Fruit fly (Drosophila melanogaster): ENCODE data around the gene Wdr92.
A peak's percentile ranks its signal among the peaks of the same experiment; 100 is the strongest.

Wdr92 gene

dm6 chr3L:17912448-17912847 is 4.5 kb downstream of the Wdr92 start, which contains the start of gene CG5290 (continued):
- no peak for TF ChIP-seq CG4318 (GFP tag; optimal IDR thresholded peaks at IDR 0.05)
- no peak for TF ChIP-seq Ets21C (GFP tag; optimal IDR thresholded peaks at IDR 0.05)
- TF ChIP-seq Smox (GFP tag; optimal IDR thresholded peaks at IDR 0.05) = peak; percentile 40
- no peak for TF ChIP-seq salr (GFP tag; optimal IDR thresholded peaks at IDR 0.05)
- TF ChIP-seq lz (GFP tag; optimal IDR thresholded peaks at IDR 0.05) = peak; percentile 34
- TF ChIP-seq CG11294 (GFP tag; IDR thresholded peaks at IDR 0.05) = no peak
- TF ChIP-seq CG8119 (GFP tag; IDR thresholded peaks at IDR 0.05) = no peak
- TF ChIP-seq CG6808 (GFP tag; optimal IDR thresholded peaks at IDR 0.05) = no peak
- TF ChIP-seq dac (GFP tag; optimal IDR thresholded peaks at IDR 0.05) = no peak
- TF ChIP-seq CG6792 (GFP tag; optimal IDR thresholded peaks at IDR 0.05) = no peak
- TF ChIP-seq spab (GFP tag; optimal IDR thresholded peaks at IDR 0.05) = no peak
- TF ChIP-seq CG32006 (GFP tag; optimal IDR thresholded peaks at IDR 0.05) = no peak
- no peak for TF ChIP-seq ss (GFP tag; optimal IDR thresholded peaks at IDR 0.05)
- TF ChIP-seq CG6276 (GFP tag; optimal IDR thresholded peaks at IDR 0.05) = no peak
- TF ChIP-seq net (GFP tag; optimal IDR thresholded peaks at IDR 0.05) = no peak
- TF ChIP-seq Eip78C (GFP tag) = peak; percentile 71
- no peak for TF ChIP-seq CG16779 (tag; optimal IDR thresholded peaks at IDR 0.05)

dm6 chr3L:17912972-17913763 is 5.2 kb downstream of the Wdr92 start:
- TF ChIP-seq CG1621 (tag; optimal IDR thresholded peaks at IDR 0.05) = no peak
- no peak for TF ChIP-seq Ets21C (GFP tag; optimal IDR thresholded peaks at IDR 0.05)
- TF ChIP-seq CG4318 (GFP tag; optimal IDR thresholded peaks at IDR 0.05) = no peak
- no peak for TF ChIP-seq CG3919 (GFP tag; optimal IDR thresholded peaks at IDR 0.05)
- TF ChIP-seq CG6792 (GFP tag; optimal IDR thresholded peaks at IDR 0.05) = no peak
- no peak for TF ChIP-seq dac (GFP tag; optimal IDR thresholded peaks at IDR 0.05)
- no peak for TF ChIP-seq OdsH (GFP tag; optimal IDR thresholded peaks at IDR 0.05)
- peak; percentile 78 for TF ChIP-seq vri (GFP tag; optimal IDR thresholded peaks at IDR 0.05)
- no peak for TF ChIP-seq pdm3 (GFP tag; optimal IDR thresholded peaks at IDR 0.05)
- TF ChIP-seq CG32006 (GFP tag; optimal IDR thresholded peaks at IDR 0.05) = no peak
- no peak for TF ChIP-seq achi (GFP tag; optimal IDR thresholded peaks at IDR 0.05)
- TF ChIP-seq CG6808 (GFP tag; optimal IDR thresholded peaks at IDR 0.05) = no peak
- TF ChIP-seq Eip75B (GFP tag; optimal IDR thresholded peaks at IDR 0.05) = no peak
- TF ChIP-seq Eip93F (GFP tag; optimal IDR thresholded peaks at IDR 0.05) = peak; percentile 92
- TF ChIP-seq Sox14 (GFP tag; optimal IDR thresholded peaks at IDR 0.05) = peak; percentile 54
- TF ChIP-seq CG3032 (tag; optimal IDR thresholded peaks at IDR 0.05) = no peak
- peak; percentile 17 for TF ChIP-seq svp (GFP tag)
- no peak for TF ChIP-seq Smox (GFP tag; optimal IDR thresholded peaks at IDR 0.05)
- TF ChIP-seq Hr39 (GFP tag; optimal IDR thresholded peaks at IDR 0.05) = no peak
- no peak for TF ChIP-seq CG6854 (GFP tag; optimal IDR thresholded peaks at IDR 0.05)
- no peak for TF ChIP-seq Sox15 (GFP tag; optimal IDR thresholded peaks at IDR 0.05)
- no peak for TF ChIP-seq CG9139 (GFP tag; optimal IDR thresholded peaks at IDR 0.05)
- no peak for TF ChIP-seq eg (GFP tag; IDR thresholded peaks at IDR 0.05)
- TF ChIP-seq Eip78C (GFP tag) = peak; percentile 49

dm6 chr3L:17913966-17914540 is 6.1 kb downstream of the Wdr92 start:
- peak; percentile 12 for TF ChIP-seq CG9139 (GFP tag; optimal IDR thresholded peaks at IDR 0.05)
- TF ChIP-seq Eip78C (GFP tag) = peak; percentile 37
- no peak for TF ChIP-seq lz (GFP tag; optimal IDR thresholded peaks at IDR 0.05)
- peak; percentile 29; the same call in 1 of the 2 replicates for TF ChIP-seq CG15336 (GFP tag; IDR thresholded peaks at IDR 0.05)
- TF ChIP-seq CG31627 (GFP tag; optimal IDR thresholded peaks at IDR 0.05) = no peak
- TF ChIP-seq CG8119 (GFP tag; IDR thresholded peaks at IDR 0.05) = peak; percentile 43; the same call in 2 of the 3 replicates
- TF ChIP-seq ss (GFP tag; optimal IDR thresholded peaks at IDR 0.05) = peak; percentile 4 to 14
- TF ChIP-seq vri (GFP tag; optimal IDR thresholded peaks at IDR 0.05) = peak; percentile 25
- no peak for TF ChIP-seq CG11762 (GFP tag; optimal IDR thresholded peaks at IDR 0.05; ENCODE audit: insufficient read depth)
- TF ChIP-seq CG6854 (GFP tag; optimal IDR thresholded peaks at IDR 0.05) = peak; percentile 3

All from whole organism, prepupa.